Worm (Caenorhabditis elegans): ENCODE measurements around the gene mop-25.1.

mop-25.1 gene

DNA sequence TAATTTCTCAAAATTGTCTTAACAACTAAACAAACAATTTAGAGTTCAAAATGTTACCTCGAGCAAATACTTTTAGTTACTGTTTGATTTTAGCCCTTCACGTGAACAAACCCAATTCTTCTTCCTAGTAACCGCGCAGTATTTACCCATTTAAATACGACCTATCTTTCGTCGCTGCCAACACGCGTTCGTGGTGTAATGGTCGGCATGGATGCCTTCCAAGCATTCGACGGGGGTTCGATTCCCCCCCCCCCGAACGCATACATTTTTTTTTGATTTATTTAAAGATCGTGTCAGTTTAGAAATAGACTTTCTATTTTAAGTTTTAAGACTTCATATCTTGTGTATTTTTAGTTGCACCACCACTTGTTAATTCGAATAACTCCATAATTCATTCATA, 17.6 kb upstream of the mop-25.1 start (continued):
- TF ChIP-seq Y5F2A.4 (GFP tag; optimal IDR thresholded peaks at IDR 0.05), result no peak
- no peak for TF ChIP-seq aly-2 (tag; optimal IDR thresholded peaks at IDR 0.05)
- TF ChIP-seq dve-1 (tag; optimal IDR thresholded peaks at IDR 0.05; ENCODE audit: insufficient read depth), result peak; percentile 6
- 0 out of 2 replicates have a peak, but pooled peaks have one; percentile 20 for TF ChIP-seq tra-1 (GFP tag; IDR thresholded peaks at IDR 0.05)
- TF ChIP-seq nhr-11 (tag; optimal IDR thresholded peaks at IDR 0.05), result no peak
- 0 out of 2 replicates have a peak, but pooled peaks have one; percentile 40 for TF ChIP-seq zfp-3 (GFP tag; conservative IDR thresholded peaks at IDR 0.05)
- no peak for TF ChIP-seq ceh-32 (tag; optimal IDR thresholded peaks at IDR 0.05; ENCODE audit: poor library complexity)
- TF ChIP-seq snpc-4 (tag; optimal IDR thresholded peaks at IDR 0.05), result no peak
- no peak for TF ChIP-seq pqm-1 (tag; optimal IDR thresholded peaks at IDR 0.05)
- TF ChIP-seq lim-7 (GFP tag; IDR thresholded peaks at IDR 0.05), result 0 out of 2 replicates have a peak, but pooled peaks have one; percentile 50
- TF ChIP-seq F10B5.3 (tag; optimal IDR thresholded peaks at IDR 0.05), result no peak
- no peak for TF ChIP-seq ZK546.5 (tag; optimal IDR thresholded peaks at IDR 0.05)
- no peak for TF ChIP-seq lin-38 (GFP tag; IDR thresholded peaks at IDR 0.05)
- TF ChIP-seq mep-1 (tag; optimal IDR thresholded peaks at IDR 0.05), result peak; percentile 25
- TF ChIP-seq daf-12 (tag; optimal IDR thresholded peaks at IDR 0.05), result no peak
- peak in 1 of 2 experiments; percentile 29 for TF ChIP-seq daf-16 (GFP tag; optimal IDR thresholded peaks at IDR 0.05)
- TF ChIP-seq daf-16 (tag; optimal IDR thresholded peaks at IDR 0.05), result no peak
- peak; percentile 18 for TF ChIP-seq mxl-3 (GFP tag; optimal IDR thresholded peaks at IDR 0.05)
- no peak for TF ChIP-seq ceh-62 (tag; optimal IDR thresholded peaks at IDR 0.05)
- no peak for TF ChIP-seq sdz-12 (GFP tag; optimal IDR thresholded peaks at IDR 0.05)
- no peak for TF ChIP-seq php-3 (GFP tag; IDR thresholded peaks at IDR 0.05)
- TF ChIP-seq lsy-2 (tag; optimal IDR thresholded peaks at IDR 0.05), result no peak
- TF ChIP-seq ztf-7 (tag; optimal IDR thresholded peaks at IDR 0.05), result peak; percentile 4
- TF ChIP-seq nhr-28 (tag; optimal IDR thresholded peaks at IDR 0.05), result no peak
- TF ChIP-seq ceh-20 (GFP tag; IDR thresholded peaks at IDR 0.05), result no peak
- no peak for TF ChIP-seq cey-2 (tag; optimal IDR thresholded peaks at IDR 0.05; ENCODE audit: borderline replicate concordance, insufficient read depth)
- TF ChIP-seq madf-9 (GFP tag; conservative IDR thresholded peaks at IDR 0.05), result peak; percentile 41; the same call in 1 of the 2 replicates
- no peak for TF ChIP-seq T20F7.1 (GFP tag; optimal IDR thresholded peaks at IDR 0.05)
- peak; percentile 36 for TF ChIP-seq rbr-2 (tag; optimal IDR thresholded peaks at IDR 0.05)
- no peak for TF ChIP-seq zfp-2 (tag; optimal IDR thresholded peaks at IDR 0.05)
- no peak for TF ChIP-seq tag-97 (GFP tag; IDR thresholded peaks at IDR 0.05)
- TF ChIP-seq nhr-6 (tag; optimal IDR thresholded peaks at IDR 0.05), result no peak
- no peak for TF ChIP-seq nhr-25 (tag; optimal IDR thresholded peaks at IDR 0.05; ENCODE audit: borderline replicate concordance, insufficient read depth)
- TF ChIP-seq dmd-8 (GFP tag; IDR thresholded peaks at IDR 0.05), result 0 out of 2 replicates have a peak, but pooled peaks have one; percentile 36
- peak; percentile 33 for TF ChIP-seq hlh-30 (tag; optimal IDR thresholded peaks at IDR 0.05; ENCODE audit: insufficient read depth)
- peak; percentile 80 for TF ChIP-seq egl-43 (GFP tag; IDR thresholded peaks at IDR 0.05)

DNA sequence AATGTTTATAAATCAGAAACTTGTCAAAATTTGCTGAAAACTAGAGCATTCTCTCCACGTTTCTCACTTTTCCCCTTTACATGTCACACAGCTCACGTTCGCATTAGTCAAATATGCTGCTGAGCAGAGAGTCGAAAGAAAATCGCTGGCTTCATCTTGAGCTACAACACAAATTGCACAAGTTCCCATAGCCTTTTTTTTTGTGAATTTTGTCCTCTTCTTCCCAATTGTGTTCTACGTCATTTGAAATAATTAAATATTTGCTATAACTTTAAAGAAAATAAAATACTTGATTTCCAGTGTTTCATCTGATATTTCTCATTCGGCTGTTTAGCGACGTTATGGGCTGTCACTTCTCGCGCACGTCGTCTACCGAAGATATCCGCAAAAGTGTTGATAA, 15.0 kb upstream of the mop-25.1 start, which contains the start of gene R02E12.5:
Gene R02E12.5 (plus strand): TSS at position 301 of the 400 bp plus-strand sequence.
- TF ChIP-seq nhr-11 (tag; optimal IDR thresholded peaks at IDR 0.05) (no peak), unc-62 (GFP tag; optimal IDR thresholded peaks at IDR 0.05 in 1 of 2) (peak in 1 of 2 experiments; percentile 0), unc-62 (tag; optimal IDR thresholded peaks at IDR 0.05) (no peak), pqm-1 (tag; optimal IDR thresholded peaks at IDR 0.05) (no peak)

DNA sequence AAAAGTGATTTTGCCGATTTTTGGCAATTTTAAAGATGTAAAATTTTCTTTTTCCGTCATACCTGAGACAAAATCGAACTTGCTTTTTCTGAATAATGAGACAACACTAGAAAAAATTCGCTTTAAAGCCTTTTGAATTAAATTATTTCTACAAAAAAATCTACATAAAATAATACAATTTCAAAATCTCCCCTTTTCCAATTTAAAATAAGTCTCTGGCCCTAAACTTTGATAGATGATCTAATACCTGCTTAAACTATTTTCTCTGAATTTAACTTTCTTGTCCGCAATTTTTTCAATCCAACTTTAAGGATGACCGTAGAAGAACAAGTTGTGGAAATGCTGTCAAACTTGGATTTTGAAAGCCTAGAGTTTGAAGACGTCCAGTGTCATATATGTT, 8.8 kb upstream of the mop-25.1 start, which contains the start of gene R02E12.12:
Gene R02E12.12 (plus strand): TSS at position 301 of the 400 bp plus-strand sequence.
- TF ChIP-seq F10B5.3 (tag; optimal IDR thresholded peaks at IDR 0.05), result no peak
- no peak for TF ChIP-seq ces-1 (GFP tag; optimal IDR thresholded peaks at IDR 0.05)
- TF ChIP-seq F49E8.2 (tag; optimal IDR thresholded peaks at IDR 0.05; ENCODE audit: borderline replicate concordance), result no peak
- TF ChIP-seq rbr-2 (tag; optimal IDR thresholded peaks at IDR 0.05), result no peak
- TF ChIP-seq set-16 (GFP tag; IDR thresholded peaks at IDR 0.05), result no peak
- no peak for TF ChIP-seq zag-1 (tag; optimal IDR thresholded peaks at IDR 0.05)
- no peak for TF ChIP-seq vab-7 (GFP tag; IDR thresholded peaks at IDR 0.05)
- TF ChIP-seq Y75B8A.6 (GFP tag; IDR thresholded peaks at IDR 0.05), result no peak

All from whole organism, L4 larva.